Fruit fly (Drosophila melanogaster) whole organism, pupa: ENCODE results near the gene CG15546.

Experiments
- CG10348 ChIP-seq: fragments of 200-800 bp; sonication (Bioruptor generic); IDR thresholded peaks from 2 replicates; pipeline ENCODE4 v1.3.6; 2022; ENCODE audit warnings: missing biosample characterization, missing genetic modification characterization
- CG12605 ChIP-seq: fragments of 200-800 bp; sonication (Bioruptor generic); IDR thresholded peaks from 2 replicates; pipeline ENCODE4 v1.3.6; 2022; ENCODE audit warnings: missing biosample characterization, missing genetic modification characterization
- CG13204 ChIP-seq: fragments of 200-800 bp; sonication (Bioruptor generic); optimal IDR thresholded peaks from 2 replicates; lab custom pipeline; 2018; ENCODE audit warnings: missing biosample characterization, mild to moderate bottlenecking, missing genetic modification characterization, moderate library complexity
- CG14655 ChIP-seq: fragments of 200-800 bp; sonication (Bioruptor generic); optimal IDR thresholded peaks from 3 replicates; lab custom pipeline; 2017; ENCODE audit warnings: mild to moderate bottlenecking, missing biosample characterization, missing genetic modification reagents, missing genetic modification characterization
- CG15710 ChIP-seq: fragments of 200-800 bp; sonication (Bioruptor generic); optimal IDR thresholded peaks from 2 replicates; lab custom pipeline; 2018; ENCODE audit warnings: missing biosample characterization, mild to moderate bottlenecking, missing genetic modification characterization, moderate library complexity
- CG17806 ChIP-seq: fragments of 200-800 bp; sonication (Bioruptor generic); optimal IDR thresholded peaks from 2 replicates; lab custom pipeline; 2018; ENCODE audit warnings: missing biosample characterization, mild to moderate bottlenecking, missing genetic modification characterization, moderate library complexity
- CG32121 ChIP-seq: fragments of 200-800 bp; sonication (Bioruptor generic); IDR thresholded peaks from 2 replicates; pipeline ENCODE4 v1.3.6; 2022; ENCODE audit warnings: missing biosample characterization, missing genetic modification characterization
- CG34367 ChIP-seq: fragments of 200-800 bp; sonication (Bioruptor generic); optimal IDR thresholded peaks from 2 replicates; lab custom pipeline; 2018; ENCODE audit warnings: missing biosample characterization, mild to moderate bottlenecking, missing genetic modification characterization
- CG4496 ChIP-seq: fragments of 200-800 bp; sonication (Bioruptor generic); IDR thresholded peaks from 3 replicates; pipeline ENCODE4 v1.3.6; 2022; ENCODE audit warnings: missing biosample characterization, missing genetic modification characterization
- CG8159 ChIP-seq: fragments of 200-800 bp; sonication (Bioruptor generic); optimal IDR thresholded peaks from 3 replicates; lab custom pipeline; 2018; ENCODE audit warnings: missing biosample characterization, mild to moderate bottlenecking, missing genetic modification characterization, moderate library complexity
- CG8301 ChIP-seq: fragments of 200-800 bp; sonication (Bioruptor generic); optimal IDR thresholded peaks from 2 replicates; lab custom pipeline; 2018; ENCODE audit warnings: missing biosample characterization, mild to moderate bottlenecking, missing genetic modification characterization
- CG9948 ChIP-seq: fragments of 200-800 bp; sonication (Bioruptor generic); optimal IDR thresholded peaks from 2 replicates; lab custom pipeline; 2018; ENCODE audit warnings: missing biosample characterization, mild to moderate bottlenecking, missing genetic modification characterization, moderate library complexity
- D1 ChIP-seq: fragments of 200-800 bp; sonication (Bioruptor generic); optimal IDR thresholded peaks from 2 replicates; lab custom pipeline; 2018; ENCODE audit warnings: missing biosample characterization, mild to moderate bottlenecking, missing genetic modification characterization, moderate library complexity
- EcR ChIP-seq: fragments of 200-800 bp; sonication (Bioruptor generic); optimal IDR thresholded peaks from 3 replicates; lab custom pipeline; 2019; ENCODE audit warnings: missing biosample characterization, missing genetic modification characterization, mild to moderate bottlenecking, moderate library complexity, missing genetic modification reagents
- Ets98B ChIP-seq: fragments of 200-800 bp; sonication (Bioruptor generic); IDR thresholded peaks from 2 replicates; pipeline ENCODE4 v1.3.6; 2022; ENCODE audit warnings: missing biosample characterization, missing genetic modification characterization
- Pif1A ChIP-seq: fragments of 200-800 bp; sonication (Bioruptor generic); optimal IDR thresholded peaks from 3 replicates; lab custom pipeline; 2016; ENCODE audit warnings: missing biosample characterization, missing genetic modification characterization
- Pif1B ChIP-seq: fragments of 200-800 bp; sonication (Bioruptor generic); optimal IDR thresholded peaks from 3 replicates; lab custom pipeline; 2016; ENCODE audit warnings: missing biosample characterization, missing genetic modification characterization
- Snoo ChIP-seq: fragments of 200-800 bp; sonication (Bioruptor generic); optimal IDR thresholded peaks from 3 replicates; lab custom pipeline; 2017; ENCODE audit warnings: missing biosample characterization, mild to moderate bottlenecking, missing genetic modification characterization, inconsistent platforms
- fd96Ca ChIP-seq: fragments of 200-800 bp; sonication (Bioruptor generic); IDR thresholded peaks from 3 replicates; pipeline ENCODE4 v1.3.6; 2022; ENCODE audit warnings: missing biosample characterization, missing genetic modification characterization
- gl ChIP-seq: fragments of 200-800 bp; sonication (Bioruptor generic); optimal IDR thresholded peaks from 2 replicates; lab custom pipeline; 2018; ENCODE audit warnings: missing biosample characterization, mild to moderate bottlenecking, missing genetic modification characterization
- rn ChIP-seq: fragments of 200-800 bp; sonication (Bioruptor generic); IDR thresholded peaks from 2 replicates; pipeline ENCODE4 v1.3.6; 2022; ENCODE audit warnings: missing biosample characterization, missing genetic modification characterization

CG15546 gene

dm6 chr3R:30903994-30904393 is 28.0 kb upstream of the CG15546 start:
- TF ChIP-seq CG8159 (tag; lab: Kevin White, UChicago) (no peak), CG4496 (GFP tag; lab: Robert Waterston, UW) (no peak), EcR (no peak), CG15710 (tag; lab: Kevin White, UChicago) (no peak), CG12605 (GFP tag; lab: Robert Waterston, UW) (no peak), Snoo (tag; lab: Kevin White, UChicago) (no peak), CG32121 (no peak), D1 (tag; lab: Kevin White, UChicago) (no peak), gl (no peak), CG8301 (no peak), Pif1B (GFP tag; lab: Kevin White, UChicago) (no peak), CG13204 (GFP tag; lab: Kevin White, UChicago) (no peak), Pif1A (no peak), CG17806 (tag; lab: Kevin White, UChicago) (no peak)

- TF ChIP-seq Pif1A: no peak
- TF ChIP-seq CG12605 (GFP tag; lab: Robert Waterston, UW): no peak
- no peak for TF ChIP-seq CG9948 (tag; lab: Kevin White, UChicago)
- no peak for TF ChIP-seq Snoo (tag; lab: Kevin White, UChicago)
- no peak for TF ChIP-seq CG8301
- no peak for TF ChIP-seq CG34367 (tag; lab: Kevin White, UChicago)
- no peak for TF ChIP-seq gl
- TF ChIP-seq CG8159 (tag; lab: Kevin White, UChicago): no peak
- no peak for TF ChIP-seq CG15710 (tag; lab: Kevin White, UChicago)
- no peak for TF ChIP-seq CG13204 (GFP tag; lab: Kevin White, UChicago)
- TF ChIP-seq Pif1B (GFP tag; lab: Kevin White, UChicago): no peak
- TF ChIP-seq EcR: no peak
- no peak for TF ChIP-seq CG32121
- no peak for TF ChIP-seq D1 (tag; lab: Kevin White, UChicago)
- TF ChIP-seq rn (GFP tag; lab: Robert Waterston, UW): no peak
- TF ChIP-seq Ets98B (GFP tag; lab: Robert Waterston, UW): no peak
- no peak for TF ChIP-seq fd96Ca (GFP tag; lab: Robert Waterston, UW)
- no peak for TF ChIP-seq CG14655 (GFP tag; lab: Kevin White, UChicago)
- no peak for TF ChIP-seq CG10348 (GFP tag; lab: Robert Waterston, UW)
- TF ChIP-seq, all 21 proteins: peak for 0
Measured at dm6 chr3R:30902061-30902460, 26.1 kb upstream of the CG15546 start, which contains the start of gene CG33483. TSS of gene CG33483 (minus strand) at chr3R:30902161.

DNA sequence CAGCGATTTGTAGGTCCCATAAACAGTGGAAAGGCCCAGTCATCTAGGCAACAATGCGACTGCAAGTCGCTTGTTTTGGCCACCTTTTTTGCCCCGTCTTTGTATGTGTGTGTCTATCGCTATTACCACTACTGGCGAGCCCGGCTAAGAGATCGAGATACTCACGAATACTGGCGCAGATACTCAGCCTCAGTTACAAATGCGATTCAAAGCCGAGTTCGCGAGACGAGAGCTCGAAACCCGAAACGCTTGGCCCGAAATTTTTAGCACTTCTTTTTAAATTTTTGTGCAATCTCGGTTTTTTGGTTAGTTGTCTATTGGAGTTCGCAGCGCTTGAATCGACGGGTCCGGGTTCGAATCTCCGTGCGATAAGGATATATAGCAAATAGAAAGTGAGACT is 17.8 kb upstream of the CG15546 start, which contains the start of gene Cyp4c3:
Gene Cyp4c3 (plus strand): TSS at position 301 of the 400 bp plus-strand sequence.
- no peak for TF ChIP-seq CG12605 (GFP tag; lab: Robert Waterston, UW)
- no peak for TF ChIP-seq CG32121
- no peak for TF ChIP-seq CG10348 (GFP tag; lab: Robert Waterston, UW)
- TF ChIP-seq CG8301: no peak
- no peak for TF ChIP-seq CG8159 (tag; lab: Kevin White, UChicago)
- TF ChIP-seq rn (GFP tag; lab: Robert Waterston, UW): no peak

- TF ChIP-seq CG12605 (GFP tag; lab: Robert Waterston, UW): no peak
- TF ChIP-seq fd96Ca (GFP tag; lab: Robert Waterston, UW): peak; percentile 84
- TF ChIP-seq CG4496 (GFP tag; lab: Robert Waterston, UW): peak; percentile 87
- no peak for TF ChIP-seq CG15710 (tag; lab: Kevin White, UChicago)
- TF ChIP-seq Pif1B (GFP tag; lab: Kevin White, UChicago): no peak
- no peak for TF ChIP-seq gl
- TF ChIP-seq CG34367 (tag; lab: Kevin White, UChicago): no peak
- peak; percentile 39; the same call in 1 of the 2 replicates for TF ChIP-seq CG10348 (GFP tag; lab: Robert Waterston, UW)
- TF ChIP-seq CG8301: peak; percentile 63
- no peak for TF ChIP-seq EcR
- TF ChIP-seq CG32121: peak; percentile 49; the same call in 1 of the 2 replicates
- TF ChIP-seq CG17806 (tag; lab: Kevin White, UChicago): peak; percentile 21
- no peak for TF ChIP-seq Snoo (tag; lab: Kevin White, UChicago)
- peak; percentile 65 for TF ChIP-seq Ets98B (GFP tag; lab: Robert Waterston, UW)
- no peak for TF ChIP-seq CG13204 (GFP tag; lab: Kevin White, UChicago)
- peak; percentile 55 for TF ChIP-seq CG14655 (GFP tag; lab: Kevin White, UChicago)
- TF ChIP-seq CG8159 (tag; lab: Kevin White, UChicago): no peak
- TF ChIP-seq Pif1A: peak; percentile 36
- TF ChIP-seq D1 (tag; lab: Kevin White, UChicago): no peak
- no peak for TF ChIP-seq CG9948 (tag; lab: Kevin White, UChicago)
- TF ChIP-seq rn (GFP tag; lab: Robert Waterston, UW): no peak
Measured at dm6 chr3R:30890045-30890444, 14.1 kb upstream of the CG15546 start.

- TF ChIP-seq fd96Ca (GFP tag; lab: Robert Waterston, UW) (no peak), CG14655 (GFP tag; lab: Kevin White, UChicago) (no peak), rn (GFP tag; lab: Robert Waterston, UW) (no peak), CG15710 (tag; lab: Kevin White, UChicago) (no peak), CG4496 (GFP tag; lab: Robert Waterston, UW) (no peak), CG32121 (no peak), Pif1B (GFP tag; lab: Kevin White, UChicago) (no peak), D1 (tag; lab: Kevin White, UChicago) (no peak), CG34367 (tag; lab: Kevin White, UChicago) (no peak), gl (no peak), Snoo (tag; lab: Kevin White, UChicago) (no peak), CG8159 (tag; lab: Kevin White, UChicago) (no peak), CG13204 (GFP tag; lab: Kevin White, UChicago) (no peak), Ets98B (GFP tag; lab: Robert Waterston, UW) (no peak), CG8301 (no peak), CG9948 (tag; lab: Kevin White, UChicago) (no peak), CG10348 (GFP tag; lab: Robert Waterston, UW) (no peak)
Measured at dm6 chr3R:30888550-30889259, 12.7 kb upstream of the CG15546 start, which contains the start of gene Sap-r. TSS of gene Sap-r (minus strand) at chr3R:30889062.
